Worm (Caenorhabditis elegans) whole organism, mixed stage, embryonic: ENCODE results near the gene asp-3.

Experiments used
- M03D4.4 ChIP-seq: sonication (generic microtip); optimal IDR thresholded peaks from 2 replicates; lab custom pipeline; 2017; ENCODE audit warnings: mild to moderate bottlenecking, missing genetic modification characterization, missing compliant biosample characterization
- blmp-1 ChIP-seq: fragments of 150-350 bp; optimal IDR thresholded peaks from 2 replicates; lab custom pipeline; 2014; ENCODE audit warnings: missing biosample characterization, missing genetic modification characterization
- drap-1 ChIP-seq: fragments of 200-800 bp; sonication (Bioruptor generic); optimal IDR thresholded peaks from 3 replicates; lab custom pipeline; 2018; ENCODE audit warnings: mild to moderate bottlenecking, missing genetic modification characterization, missing compliant biosample characterization
- mep-1 ChIP-seq: fragments of 150-350 bp; optimal IDR thresholded peaks from 2 replicates; lab custom pipeline; 2017; ENCODE audit warnings: missing biosample characterization, missing genetic modification reagents, missing genetic modification characterization, inconsistent platforms
- nhr-12 ChIP-seq: fragments of 150-350 bp; optimal IDR thresholded peaks from 2 replicates; lab custom pipeline; 2014; ENCODE audit warnings: missing biosample characterization, missing genetic modification characterization
- nhr-76 ChIP-seq: sonication (generic microtip); optimal IDR thresholded peaks from 2 replicates; lab custom pipeline; 2017; ENCODE audit warnings: missing biosample characterization, missing genetic modification characterization
- pha-4 ChIP-seq: fragments of 150-350 bp; optimal IDR thresholded peaks from 2 replicates; lab custom pipeline; 2018; ENCODE audit warnings: missing biosample characterization, missing genetic modification reagents, missing genetic modification characterization
- snpc-4 ChIP-seq: fragments of 150-350 bp; optimal IDR thresholded peaks from 2 replicates; lab custom pipeline; 2014; ENCODE audit warnings: missing biosample characterization, missing genetic modification characterization
- ztf-11 ChIP-seq: fragments of 150-350 bp; optimal IDR thresholded peaks from 2 replicates; lab custom pipeline; 2014; ENCODE audit warnings: missing biosample characterization, missing genetic modification characterization

DNA sequence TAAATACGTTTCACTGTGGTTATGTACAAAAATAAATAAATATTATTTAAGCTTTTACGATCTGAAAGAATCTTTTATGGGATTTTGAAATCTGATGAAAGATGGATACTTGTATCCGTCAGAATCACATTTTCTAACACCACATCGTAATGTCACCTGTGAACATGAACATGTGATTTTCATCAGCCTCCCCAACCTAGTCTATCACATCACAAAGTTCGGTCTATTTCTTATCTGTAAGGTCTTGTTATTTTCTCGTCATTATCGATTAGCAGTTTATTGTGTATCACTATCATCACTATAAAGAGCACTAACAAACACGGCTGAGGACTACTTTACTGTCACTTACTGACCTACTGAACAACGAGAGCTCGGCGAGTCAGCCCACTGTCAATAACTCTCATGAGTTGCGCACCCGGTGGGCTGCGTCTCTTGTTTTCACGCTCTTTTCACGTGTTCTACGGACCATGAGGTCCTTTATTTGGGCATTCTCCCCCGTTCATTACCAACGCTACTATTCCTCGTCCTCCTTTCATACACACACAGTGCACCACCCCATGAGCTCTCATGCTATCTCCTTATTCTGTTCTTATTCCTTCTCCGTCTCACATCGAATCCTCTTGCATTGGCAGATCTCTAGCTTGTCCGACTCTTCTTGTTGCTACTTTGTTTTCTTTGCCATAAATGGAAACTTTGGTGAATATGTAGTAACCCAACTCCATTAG, 16.4 kb downstream of the asp-3 start:
- no peak for TF ChIP-seq mep-1
- TF ChIP-seq nhr-12 (tag; lab: Kevin White, UChicago), result no peak
- TF ChIP-seq blmp-1 (tag; lab: Kevin White, UChicago), result no peak
- TF ChIP-seq nhr-76 (tag; lab: Kevin White, UChicago), result no peak
- no peak for TF ChIP-seq snpc-4 (tag; lab: Kevin White, UChicago)
- no peak for TF ChIP-seq M03D4.4 (tag; lab: Kevin White, UChicago)
- no peak for TF ChIP-seq ztf-11
- no peak for TF ChIP-seq pha-4 (tag; lab: Kevin White, UChicago)
- peak; percentile 22 for TF ChIP-seq drap-1 (GFP tag; lab: Kevin White, UChicago)
